Fruit fly (Drosophila melanogaster) whole organism, embryonic: ENCODE measurements around the gene Acp32CD.

Experiments
- ATbp ChIP-seq: fragments of 200-800 bp; sonication (Bioruptor generic); optimal IDR thresholded peaks from 2 replicates; lab custom pipeline; 2017; ENCODE audit warnings: missing biosample characterization, mild to moderate bottlenecking, missing genetic modification characterization, missing genetic modification reagents
- Aef1 ChIP-seq: fragments of 200-800 bp; sonication (Bioruptor generic); IDR thresholded peaks from 3 replicates; pipeline ENCODE4 v1.3.6; 2022; ENCODE audit warnings: missing biosample characterization, missing genetic modification characterization
- CG11456 ChIP-seq: fragments of 200-800 bp; sonication (Bioruptor generic); IDR thresholded peaks from 3 replicates; pipeline ENCODE4 v1.3.6; 2022; ENCODE audit warnings: missing biosample characterization, missing genetic modification characterization
- CG1233 ChIP-seq: fragments of 200-800 bp; sonication (Bioruptor generic); optimal IDR thresholded peaks from 4 replicates; lab custom pipeline; 2018; ENCODE audit warnings: missing biosample characterization, mild to moderate bottlenecking, missing genetic modification characterization
- CG12744 ChIP-seq: fragments of 200-800 bp; sonication (Bioruptor generic); optimal IDR thresholded peaks from 2 replicates; lab custom pipeline; 2016; ENCODE audit warnings: missing biosample characterization, missing genetic modification characterization
- CG13287 ChIP-seq: fragments of 200-800 bp; sonication (Bioruptor generic); IDR thresholded peaks from 2 replicates; pipeline ENCODE4 v1.3.6; 2022; ENCODE audit warnings: missing biosample characterization, missing genetic modification characterization; ENCODE audit not compliant: partially characterized antibody
- CG13894 ChIP-seq: fragments of 200-800 bp; sonication (Bioruptor generic); optimal IDR thresholded peaks from 3 replicates; lab custom pipeline; 2018; ENCODE audit warnings: missing biosample characterization, mild to moderate bottlenecking, missing genetic modification characterization, moderate library complexity
- CG15011 ChIP-seq: fragments of 200-800 bp; sonication (Bioruptor generic); optimal IDR thresholded peaks from 3 replicates; lab custom pipeline; 2018; ENCODE audit warnings: missing biosample characterization, mild to moderate bottlenecking, missing genetic modification characterization
- CG18619 ChIP-seq: fragments of 200-800 bp; sonication (Bioruptor generic); optimal IDR thresholded peaks from 3 replicates; lab custom pipeline; 2017; ENCODE audit warnings: missing biosample characterization, mild to moderate bottlenecking, missing genetic modification characterization
- CG2875 ChIP-seq: fragments of 200-800 bp; sonication (Bioruptor generic); optimal IDR thresholded peaks from 2 replicates; lab custom pipeline; 2017; ENCODE audit warnings: missing biosample characterization, mild to moderate bottlenecking, missing genetic modification characterization, missing genetic modification reagents
- CG30020 ChIP-seq: fragments of 200-800 bp; optimal IDR thresholded peaks from 2 replicates; lab custom pipeline; 2019; ENCODE audit warnings: missing biosample characterization, mild to moderate bottlenecking, missing genetic modification characterization, moderate library complexity
- CG30431 ChIP-seq: fragments of 200-800 bp; sonication (Bioruptor generic); optimal IDR thresholded peaks from 2 replicates; lab custom pipeline; 2017; ENCODE audit warnings: missing biosample characterization, missing genetic modification characterization
- CG3065 ChIP-seq: fragments of 200-800 bp; sonication (Bioruptor generic); optimal IDR thresholded peaks from 2 replicates; lab custom pipeline; 2016; ENCODE audit warnings: missing biosample characterization, missing genetic modification characterization
- CG31388 ChIP-seq: fragments of 200-800 bp; sonication (Bioruptor generic); optimal IDR thresholded peaks from 2 replicates; lab custom pipeline; 2016; ENCODE audit warnings: missing biosample characterization, missing genetic modification characterization
- CG3726 ChIP-seq: fragments of 200-800 bp; sonication (Bioruptor generic); IDR thresholded peaks from 3 replicates; pipeline ENCODE4, ENCODE4 v1.3.6; 2022; ENCODE audit warnings: missing biosample characterization, missing genetic modification characterization
- CG3838 ChIP-seq: fragments of 200-800 bp; sonication (Bioruptor generic); optimal IDR thresholded peaks from 3 replicates; lab custom pipeline; 2016; ENCODE audit warnings: missing biosample characterization, missing genetic modification characterization
- CG3995 ChIP-seq: fragments of 200-800 bp; sonication (Bioruptor generic); optimal IDR thresholded peaks from 3 replicates; lab custom pipeline; 2016; ENCODE audit warnings: missing biosample characterization, missing genetic modification characterization
- CG4424 ChIP-seq: fragments of 200-800 bp; sonication (Bioruptor generic); optimal IDR thresholded peaks from 3 replicates; lab custom pipeline; 2016; ENCODE audit warnings: missing biosample characterization, missing genetic modification characterization
- CG4820 ChIP-seq: fragments of 200-800 bp; sonication (Bioruptor generic); optimal IDR thresholded peaks from 3 replicates; lab custom pipeline; 2016; ENCODE audit warnings: missing biosample characterization, missing genetic modification characterization
- CG5180 ChIP-seq: fragments of 200-800 bp; sonication (Bioruptor generic); optimal IDR thresholded peaks from 3 replicates; lab custom pipeline; 2017; ENCODE audit warnings: missing biosample characterization, missing genetic modification characterization, mild to moderate bottlenecking, moderate library complexity, missing genetic modification reagents
- CG6765 ChIP-seq: fragments of 200-800 bp; sonication (Bioruptor generic); optimal IDR thresholded peaks from 3 replicates; lab custom pipeline; 2017; ENCODE audit warnings: missing biosample characterization, mild to moderate bottlenecking, missing genetic modification characterization
- CG6791 ChIP-seq: fragments of 200-800 bp; sonication (Bioruptor generic); IDR thresholded peaks from 3 replicates; pipeline ENCODE4 v1.3.6; 2022; ENCODE audit warnings: missing biosample characterization, missing genetic modification characterization; ENCODE audit not compliant: partially characterized antibody
- CG7786 ChIP-seq: fragments of 200-800 bp; sonication (Bioruptor generic); optimal IDR thresholded peaks from 2 replicates; lab custom pipeline; 2016; ENCODE audit warnings: missing biosample characterization, missing genetic modification characterization
- CG7839 ChIP-seq: fragments of 200-800 bp; sonication (Bioruptor generic); optimal IDR thresholded peaks from 3 replicates; lab custom pipeline; 2018; ENCODE audit warnings: missing biosample characterization, mild to moderate bottlenecking, missing genetic modification characterization, moderate library complexity
- CG8281 ChIP-seq: fragments of 200-800 bp; sonication (Bioruptor generic); optimal IDR thresholded peaks from 2 replicates; lab custom pipeline; 2018; ENCODE audit warnings: missing biosample characterization, mild to moderate bottlenecking, missing genetic modification characterization, moderate library complexity
- CG8290 ChIP-seq, 3 experiments: fragments of 200-800 bp; sonication (Bioruptor generic); optimal IDR thresholded peaks; 2 replicates each; lab custom pipeline; 2016 to 2019; ENCODE audit warnings: missing biosample characterization in 3 of 3, missing genetic modification characterization in 3 of 3, mild to moderate bottlenecking in 2 of 3, moderate library complexity in 1 of 3
- CG8924 ChIP-seq: fragments of 200-800 bp; optimal IDR thresholded peaks from 3 replicates; lab custom pipeline; 2019; ENCODE audit warnings: missing biosample characterization, mild to moderate bottlenecking, missing genetic modification characterization, moderate library complexity
- CG8944 ChIP-seq: fragments of 200-800 bp; sonication (Bioruptor generic); optimal IDR thresholded peaks from 3 replicates; lab custom pipeline; 2016; ENCODE audit warnings: missing biosample characterization, missing genetic modification characterization
- CG9876 ChIP-seq: fragments of 200-800 bp; sonication (Bioruptor generic); optimal IDR thresholded peaks from 2 replicates; lab custom pipeline; 2016; ENCODE audit warnings: missing biosample characterization, missing genetic modification characterization
- Dll ChIP-seq: fragments of 200-800 bp; sonication (Bioruptor generic); IDR thresholded peaks from 4 replicates; pipeline ENCODE4 v1.3.6; 2022; ENCODE audit warnings: missing biosample characterization, missing genetic modification characterization; ENCODE audit not compliant: partially characterized antibody
- Drgx ChIP-seq: fragments of 200-800 bp; sonication (Bioruptor generic); IDR thresholded peaks from 2 replicates; pipeline ENCODE4 v1.3.6; 2022; ENCODE audit warnings: missing biosample characterization, missing genetic modification characterization
- Neu2 ChIP-seq: fragments of 200-800 bp; sonication (Bioruptor generic); optimal IDR thresholded peaks from 3 replicates; lab custom pipeline; 2016; ENCODE audit warnings: missing biosample characterization, missing genetic modification characterization, borderline replicate concordance
- Optix ChIP-seq: fragments of 200-800 bp; sonication (Bioruptor generic); IDR thresholded peaks from 3 replicates; pipeline ENCODE4 v1.3.6; 2022; ENCODE audit warnings: missing biosample characterization, missing genetic modification characterization
- Xbp1 ChIP-seq: fragments of 200-800 bp; sonication (Bioruptor generic); optimal IDR thresholded peaks from 3 replicates; lab custom pipeline; 2016; ENCODE audit warnings: missing biosample characterization, mild to moderate bottlenecking, missing genetic modification characterization
- btn ChIP-seq: fragments of 200-800 bp; sonication (Bioruptor generic); optimal IDR thresholded peaks from 2 replicates; lab custom pipeline; 2016; ENCODE audit warnings: missing biosample characterization, missing genetic modification characterization
- crc ChIP-seq: fragments of 200-800 bp; sonication (Bioruptor generic); optimal IDR thresholded peaks from 2 replicates; lab custom pipeline; 2016; ENCODE audit warnings: missing biosample characterization, missing genetic modification characterization
- cwo ChIP-seq: fragments of 200-800 bp; sonication (Bioruptor generic); optimal IDR thresholded peaks from 3 replicates; lab custom pipeline; 2017; ENCODE audit warnings: missing biosample characterization, missing genetic modification characterization, mild to moderate bottlenecking, moderate library complexity, missing genetic modification reagents
- dati ChIP-seq: fragments of 200-800 bp; sonication (Bioruptor generic); IDR thresholded peaks from 2 replicates; pipeline ENCODE4 v1.3.6; 2022; ENCODE audit warnings: missing biosample characterization, missing genetic modification characterization
- dmrt11E ChIP-seq: fragments of 200-800 bp; sonication (Bioruptor generic); optimal IDR thresholded peaks from 3 replicates; lab custom pipeline; 2018; ENCODE audit warnings: missing biosample characterization, mild to moderate bottlenecking, missing genetic modification characterization, moderate library complexity
- emc ChIP-seq: fragments of 200-800 bp; sonication (Bioruptor generic); optimal IDR thresholded peaks from 2 replicates; lab custom pipeline; 2016; ENCODE audit warnings: missing biosample characterization, missing genetic modification characterization
- ewg ChIP-seq: fragments of 200-800 bp; sonication (Bioruptor generic); optimal IDR thresholded peaks from 3 replicates; lab custom pipeline; 2017; ENCODE audit warnings: mild to moderate bottlenecking, missing biosample characterization, missing genetic modification reagents, missing genetic modification characterization
- gsb ChIP-seq: fragments of 200-800 bp; sonication (Bioruptor generic); IDR thresholded peaks from 2 replicates; pipeline ENCODE4 v1.3.6; 2022; ENCODE audit warnings: missing biosample characterization, missing genetic modification characterization
- inv ChIP-seq: fragments of 200-800 bp; sonication (Bioruptor generic); IDR thresholded peaks from 2 replicates; pipeline ENCODE4 v1.3.6; 2022; ENCODE audit warnings: missing biosample characterization, missing genetic modification characterization; ENCODE audit not compliant: partially characterized antibody
- jumu ChIP-seq: fragments of 200-800 bp; sonication (Bioruptor generic); optimal IDR thresholded peaks from 3 replicates; lab custom pipeline; 2016; ENCODE audit warnings: missing biosample characterization, missing genetic modification characterization
- kah ChIP-seq: fragments of 200-800 bp; sonication (Bioruptor generic); optimal IDR thresholded peaks from 2 replicates; lab custom pipeline; 2018; ENCODE audit warnings: missing biosample characterization, mild to moderate bottlenecking, missing genetic modification characterization
- p53 ChIP-seq: fragments of 200-800 bp; sonication (Bioruptor generic); optimal IDR thresholded peaks from 2 replicates; lab custom pipeline; 2016; ENCODE audit warnings: missing biosample characterization, missing genetic modification characterization
- pho ChIP-seq: fragments of 200-800 bp; sonication (Bioruptor generic); optimal IDR thresholded peaks from 2 replicates; lab custom pipeline; 2016; ENCODE audit warnings: missing biosample characterization, missing genetic modification characterization
- rib ChIP-seq: fragments of 200-800 bp; sonication (Bioruptor generic); IDR thresholded peaks from 2 replicates; pipeline ENCODE4 v1.3.6; 2022; ENCODE audit warnings: missing biosample characterization, missing genetic modification characterization
- slou ChIP-seq: fragments of 200-800 bp; sonication (Bioruptor generic); optimal IDR thresholded peaks from 3 replicates; lab custom pipeline; 2016; ENCODE audit warnings: missing biosample characterization, missing genetic modification characterization
- stc ChIP-seq: fragments of 200-800 bp; sonication (Bioruptor generic); IDR thresholded peaks from 2 replicates; pipeline ENCODE4 v1.3.6; 2022; ENCODE audit warnings: missing biosample characterization, missing genetic modification characterization
- wek ChIP-seq: fragments of 200-800 bp; sonication (Bioruptor generic); optimal IDR thresholded peaks from 3 replicates; lab custom pipeline; 2018; ENCODE audit warnings: missing biosample characterization, mild to moderate bottlenecking, missing genetic modification characterization, moderate library complexity

The Acp32CD gene

dm6 chr2L:10968009-10968383 lies 47.4 kb upstream of the Acp32CD start (continued):
- TF ChIP-seq CG1233 (GFP tag; lab: Kevin White, UChicago): no peak
- no peak for TF ChIP-seq jumu (GFP tag; lab: Kevin White, UChicago)
- no peak for TF ChIP-seq CG3065
- no peak for TF ChIP-seq CG4820 (GFP tag; lab: Kevin White, UChicago)
- TF ChIP-seq Dll (GFP tag; lab: Robert Waterston, UW): no peak
- no peak for TF ChIP-seq CG7786 (GFP tag; lab: Kevin White, UChicago)
- TF ChIP-seq CG2875 (GFP tag; lab: Kevin White, UChicago): no peak
- TF ChIP-seq CG6791 (GFP tag; lab: Robert Waterston, UW): 0 out of 3 replicates have a peak, but pooled peaks have one; percentile 13
- no peak for TF ChIP-seq CG12744 (GFP tag; lab: Kevin White, UChicago)
- TF ChIP-seq cwo (GFP tag; lab: Kevin White, UChicago): no peak
- no peak for TF ChIP-seq kah (GFP tag; lab: Kevin White, UChicago)
- no peak for TF ChIP-seq CG30431 (GFP tag; lab: Kevin White, UChicago)
- no peak for TF ChIP-seq CG5180 (GFP tag; lab: Kevin White, UChicago)
- TF ChIP-seq CG8290 (GFP tag; optimal IDR thresholded peaks at IDR 0.05; lab: Kevin White, UChicago): no peak
- TF ChIP-seq CG8290 (tag; optimal IDR thresholded peaks at IDR 0.05; lab: Kevin White, UChicago): no peak
- TF ChIP-seq CG15011: no peak
- TF ChIP-seq stc (GFP tag; lab: Robert Waterston, UW): no peak
- no peak for TF ChIP-seq CG6765 (GFP tag; lab: Kevin White, UChicago)
- no peak for TF ChIP-seq ewg
- no peak for TF ChIP-seq CG30020
- no peak for TF ChIP-seq CG8944

- TF ChIP-seq Optix (GFP tag; lab: Robert Waterston, UW) (no peak), rib (GFP tag; lab: Robert Waterston, UW) (no peak), gsb (GFP tag; lab: Robert Waterston, UW) (no peak), Neu2 (no peak), Aef1 (no peak), CG13894 (tag; lab: Kevin White, UChicago) (no peak), dmrt11E (no peak), Drgx (GFP tag; lab: Robert Waterston, UW) (no peak), inv (GFP tag; lab: Robert Waterston, UW) (peak; percentile 48; the same call in 1 of the 2 replicates), p53 (GFP tag; lab: Kevin White, UChicago) (no peak), CG3995 (GFP tag; lab: Kevin White, UChicago) (peak; percentile 17), CG4424 (GFP tag; lab: Kevin White, UChicago) (no peak), ATbp (GFP tag; lab: Kevin White, UChicago) (no peak), crc (GFP tag; lab: Kevin White, UChicago) (no peak), Xbp1 (no peak), pho (GFP tag; lab: Kevin White, UChicago) (no peak), CG31388 (GFP tag; lab: Kevin White, UChicago) (no peak), CG9876 (GFP tag; lab: Kevin White, UChicago) (no peak), CG7839 (tag; lab: Kevin White, UChicago) (no peak), CG3838 (GFP tag; lab: Kevin White, UChicago) (no peak), CG11456 (GFP tag; lab: Robert Waterston, UW) (no peak), slou (GFP tag; lab: Kevin White, UChicago) (no peak), CG13287 (peak; percentile 73), CG18619 (no peak), CG3726 (GFP tag; lab: Robert Waterston, UW) (no peak), CG8281 (no peak), btn (GFP tag; lab: Kevin White, UChicago) (no peak), wek (GFP tag; lab: Kevin White, UChicago) (no peak), dati (no peak), emc (GFP tag; lab: Kevin White, UChicago) (no peak), CG8924 (peak; percentile 39)
Measured at dm6 chr2L:10970134-10970533, 45.3 kb upstream of the Acp32CD start, which contains the start of the genes Tmem214 and YL-1. Gene Tmem214 (minus strand): TSS chr2L:10970275. Gene YL-1 (plus strand): TSS chr2L:10970443.
